Comparison of ENCODE assay signal across 1 fruit fly cellular context in the genomic region with DNA sequence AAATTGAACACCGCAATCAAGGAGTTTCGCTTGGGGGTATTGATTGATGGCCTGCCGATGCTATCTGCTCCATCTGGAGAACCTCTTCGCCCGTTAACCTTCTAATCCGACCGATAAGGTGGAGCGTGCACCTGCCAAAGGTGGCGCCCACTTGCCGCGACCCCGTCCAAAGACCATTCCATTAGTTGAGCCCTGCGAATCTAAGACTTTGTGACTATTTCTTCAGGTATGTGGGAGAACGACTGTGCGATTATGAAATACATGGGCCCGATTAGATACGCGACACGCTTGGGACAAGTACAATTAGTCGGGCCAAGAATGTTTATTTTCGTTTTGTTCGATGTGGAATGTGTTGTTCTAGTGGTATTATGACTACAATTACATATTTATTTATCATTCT.
TF ChIP-seq lines count a peak whose summit lies in the region.

No protein-coding gene starts in this region.

TF ChIP-seq in whole organism, embryonic, 481 proteins besides CTCF, POLR2A, EP300 and RAD21 (continued from another document):
- TF ChIP-seq ro (GFP tag; IDR thresholded peaks at IDR 0.05; lab: Robert Waterston, UW) (no peak), grn (GFP tag; optimal IDR thresholded peaks at IDR 0.05; lab: Kevin White, UChicago) (peak; percentile 55), CG18764 (GFP tag; optimal IDR thresholded peaks at IDR 0.05; lab: Kevin White, UChicago) (no peak), CG7372 (GFP tag; IDR thresholded peaks at IDR 0.05; lab: Robert Waterston, UW) (no peak)
